Fruit fly (Drosophila melanogaster) whole organism, embryonic: Measurements from ENCODE around the gene srl.

Source experiments
- BtbVII ChIP-seq: fragments of 200-800 bp; sonication (Bioruptor generic); optimal IDR thresholded peaks from 3 replicates; lab custom pipeline; 2017; ENCODE audit warnings: missing biosample characterization, mild to moderate bottlenecking, missing genetic modification characterization
- CG12219 ChIP-seq: fragments of 200-800 bp; sonication (Bioruptor generic); optimal IDR thresholded peaks from 3 replicates; lab custom pipeline; 2018; ENCODE audit warnings: missing biosample characterization, mild to moderate bottlenecking, missing genetic modification characterization
- CG12299 ChIP-seq: fragments of 200-800 bp; sonication (Bioruptor generic); optimal IDR thresholded peaks from 2 replicates; lab custom pipeline; 2018; ENCODE audit warnings: missing biosample characterization, mild to moderate bottlenecking, missing genetic modification characterization
- CG13287 ChIP-seq: fragments of 200-800 bp; sonication (Bioruptor generic); IDR thresholded peaks from 2 replicates; pipeline ENCODE4 v1.3.6; 2022; ENCODE audit warnings: missing biosample characterization, missing genetic modification characterization; ENCODE audit not compliant: partially characterized antibody
- CG15011 ChIP-seq: fragments of 200-800 bp; sonication (Bioruptor generic); optimal IDR thresholded peaks from 3 replicates; lab custom pipeline; 2018; ENCODE audit warnings: missing biosample characterization, mild to moderate bottlenecking, missing genetic modification characterization
- CG15269 ChIP-seq: fragments of 200-800 bp; sonication (Bioruptor generic); optimal IDR thresholded peaks from 2 replicates; lab custom pipeline; 2018; ENCODE audit warnings: missing biosample characterization, mild to moderate bottlenecking, missing genetic modification characterization, moderate library complexity
- CG1602 ChIP-seq: fragments of 200-800 bp; sonication (Bioruptor generic); optimal IDR thresholded peaks from 3 replicates; lab custom pipeline; 2016; ENCODE audit warnings: missing biosample characterization, missing genetic modification characterization
- CG16813 ChIP-seq: fragments of 200-800 bp; sonication (Bioruptor generic); IDR thresholded peaks from 3 replicates; pipeline ENCODE4 v1.3.6; 2022; ENCODE audit warnings: missing biosample characterization, missing genetic modification characterization; ENCODE audit not compliant: partially characterized antibody
- CG17186 ChIP-seq: fragments of 200-800 bp; sonication (Bioruptor generic); optimal IDR thresholded peaks from 3 replicates; lab custom pipeline; 2017; ENCODE audit warnings: missing biosample characterization, missing genetic modification reagents, missing genetic modification characterization
- CG18011 ChIP-seq: fragments of 200-800 bp; sonication (Bioruptor generic); optimal IDR thresholded peaks from 2 replicates; lab custom pipeline; 2017; ENCODE audit warnings: missing biosample characterization, missing genetic modification characterization, mild to moderate bottlenecking, moderate library complexity, missing genotype
- CG30403 ChIP-seq: fragments of 200-800 bp; sonication (Bioruptor generic); optimal IDR thresholded peaks from 3 replicates; lab custom pipeline; 2016; ENCODE audit warnings: missing biosample characterization, missing genetic modification characterization
- CG32532 ChIP-seq: fragments of 200-800 bp; sonication (Bioruptor generic); IDR thresholded peaks from 2 replicates; pipeline ENCODE4 v1.3.6; 2022; ENCODE audit warnings: missing biosample characterization, missing genetic modification characterization
- CG3838 ChIP-seq: fragments of 200-800 bp; sonication (Bioruptor generic); optimal IDR thresholded peaks from 3 replicates; lab custom pipeline; 2016; ENCODE audit warnings: missing biosample characterization, missing genetic modification characterization
- CG4404 ChIP-seq: fragments of 200-800 bp; sonication (Bioruptor generic); IDR thresholded peaks from 2 replicates; pipeline ENCODE4 v1.3.6; 2022; ENCODE audit warnings: missing biosample characterization, missing genetic modification characterization
- CG4617 ChIP-seq: fragments of 200-800 bp; sonication (Bioruptor generic); optimal IDR thresholded peaks from 3 replicates; lab custom pipeline; 2016; ENCODE audit warnings: missing biosample characterization, missing genetic modification characterization, borderline replicate concordance
- CG4854 ChIP-seq: fragments of 200-800 bp; sonication (Bioruptor generic); optimal IDR thresholded peaks from 2 replicates; lab custom pipeline; 2016; ENCODE audit warnings: missing biosample characterization, missing genetic modification characterization, inconsistent platforms
- CG5180 ChIP-seq: fragments of 200-800 bp; sonication (Bioruptor generic); optimal IDR thresholded peaks from 3 replicates; lab custom pipeline; 2017; ENCODE audit warnings: missing biosample characterization, missing genetic modification characterization, mild to moderate bottlenecking, moderate library complexity, missing genetic modification reagents
- CG5245 ChIP-seq: fragments of 200-800 bp; sonication (Bioruptor generic); optimal IDR thresholded peaks from 3 replicates; lab custom pipeline; 2016; ENCODE audit warnings: missing biosample characterization, missing genetic modification characterization
- CG6765 ChIP-seq: fragments of 200-800 bp; sonication (Bioruptor generic); optimal IDR thresholded peaks from 3 replicates; lab custom pipeline; 2017; ENCODE audit warnings: missing biosample characterization, mild to moderate bottlenecking, missing genetic modification characterization
- CG9876 ChIP-seq: fragments of 200-800 bp; sonication (Bioruptor generic); optimal IDR thresholded peaks from 2 replicates; lab custom pipeline; 2016; ENCODE audit warnings: missing biosample characterization, missing genetic modification characterization
- CG9932 ChIP-seq: fragments of 200-800 bp; sonication (Bioruptor generic); IDR thresholded peaks from 2 replicates; pipeline ENCODE4 v1.3.6; 2022; ENCODE audit warnings: missing biosample characterization, missing genetic modification characterization
- CTCF ChIP-seq: fragments of 200-800 bp; sonication (Bioruptor generic); optimal IDR thresholded peaks from 2 replicates; lab custom pipeline; 2017; ENCODE audit warnings: missing biosample characterization, mild to moderate bottlenecking, missing genetic modification characterization, moderate library complexity
- Doc3 ChIP-seq: fragments of 200-800 bp; sonication (Bioruptor generic); IDR thresholded peaks from 3 replicates; pipeline ENCODE4 v1.3.6; 2022; ENCODE audit warnings: missing biosample characterization, missing genetic modification characterization; ENCODE audit not compliant: partially characterized antibody
- Hmr ChIP-seq: fragments of 200-800 bp; sonication (Bioruptor generic); optimal IDR thresholded peaks from 3 replicates; lab custom pipeline; 2017; ENCODE audit warnings: mild to moderate bottlenecking, missing biosample characterization, missing genetic modification reagents, missing genetic modification characterization
- Kr ChIP-seq: fragments of 200-800 bp; sonication (Bioruptor generic); optimal IDR thresholded peaks from 2 replicates; lab custom pipeline; 2017; ENCODE audit warnings: missing biosample characterization, mild to moderate bottlenecking, missing genetic modification characterization
- Pdp1 ChIP-seq, 2 experiments: fragments of 200-800 bp; sonication (Bioruptor generic); optimal IDR thresholded peaks; 3 replicates each; lab custom pipeline; 2016; ENCODE audit warnings: missing biosample characterization in 2 of 2, missing genetic modification characterization in 2 of 2, mild to moderate bottlenecking in 1 of 2, moderate library complexity in 1 of 2
- Poxn ChIP-seq: fragments of 200-800 bp; sonication (Bioruptor generic); IDR thresholded peaks from 2 replicates; pipeline ENCODE4 v1.3.6; 2022; ENCODE audit warnings: missing biosample characterization, missing genetic modification characterization
- Ravus ChIP-seq: fragments of 200-800 bp; sonication (Bioruptor generic); IDR thresholded peaks from 2 replicates; pipeline ENCODE4 v1.3.6; 2022; ENCODE audit warnings: missing biosample characterization, missing genetic modification characterization
- Sin3A ChIP-seq: fragments of >200 bp; optimal IDR thresholded peaks from 2 replicates; lab custom pipeline; 2018
- Tbp ChIP-seq: fragments of >200 bp; optimal IDR thresholded peaks from 2 replicates; lab custom pipeline; 2018; ENCODE audit warnings: missing biosample characterization, missing genetic modification characterization
- Vsx1 ChIP-seq: fragments of 200-800 bp; sonication (Bioruptor generic); optimal IDR thresholded peaks from 2 replicates; lab custom pipeline; 2017; ENCODE audit warnings: missing biosample characterization, mild to moderate bottlenecking, missing genetic modification characterization, missing genetic modification reagents
- abd-A ChIP-seq: fragments of 200-800 bp; sonication (Bioruptor generic); optimal IDR thresholded peaks from 3 replicates; lab custom pipeline; 2019; ENCODE audit warnings: missing biosample characterization, mild to moderate bottlenecking, missing genetic modification characterization, moderate library complexity
- ash1 ChIP-seq: fragments of 200-800 bp; sonication (Bioruptor generic); optimal IDR thresholded peaks from 2 replicates; lab custom pipeline; 2018; ENCODE audit warnings: missing biosample characterization, mild to moderate bottlenecking, missing genetic modification characterization
- ato ChIP-seq: fragments of 200-800 bp; sonication (Bioruptor generic); IDR thresholded peaks from 2 replicates; pipeline ENCODE4 v1.3.6; 2022; ENCODE audit warnings: missing biosample characterization, missing genetic modification characterization; ENCODE audit not compliant: partially characterized antibody
- dan ChIP-seq: fragments of 200-800 bp; sonication (Bioruptor generic); IDR thresholded peaks from 2 replicates; pipeline ENCODE4 v1.3.6; 2022; ENCODE audit warnings: missing biosample characterization, missing genetic modification characterization
- disco-r ChIP-seq: fragments of 200-800 bp; sonication (Bioruptor generic); optimal IDR thresholded peaks from 2 replicates; lab custom pipeline; 2016; ENCODE audit warnings: missing biosample characterization, missing genetic modification characterization
- ewg ChIP-seq: fragments of 200-800 bp; sonication (Bioruptor generic); optimal IDR thresholded peaks from 3 replicates; lab custom pipeline; 2017; ENCODE audit warnings: mild to moderate bottlenecking, missing biosample characterization, missing genetic modification reagents, missing genetic modification characterization
- fd3F ChIP-seq: fragments of 200-800 bp; sonication (Bioruptor generic); optimal IDR thresholded peaks from 2 replicates; lab custom pipeline; 2018; ENCODE audit warnings: missing biosample characterization, mild to moderate bottlenecking, missing genetic modification characterization, moderate library complexity
- gcm ChIP-seq: fragments of 200-800 bp; sonication (Bioruptor generic); optimal IDR thresholded peaks from 2 replicates; lab custom pipeline; 2019; ENCODE audit warnings: missing biosample characterization, mild to moderate bottlenecking, missing genetic modification characterization, moderate library complexity
- gcm2 ChIP-seq: fragments of 200-800 bp; sonication (Bioruptor generic); optimal IDR thresholded peaks from 2 replicates; lab custom pipeline; 2016; ENCODE audit warnings: missing biosample characterization, missing genetic modification characterization
- h ChIP-seq: fragments of >200 bp; optimal IDR thresholded peaks from 2 replicates; lab custom pipeline; 2017
- ind ChIP-seq: fragments of 200-800 bp; sonication (Bioruptor generic); optimal IDR thresholded peaks from 3 replicates; lab custom pipeline; 2016; ENCODE audit warnings: missing biosample characterization, missing genetic modification characterization
- nau ChIP-seq: fragments of 200-800 bp; sonication (Bioruptor generic); optimal IDR thresholded peaks from 3 replicates; lab custom pipeline; 2017; ENCODE audit warnings: missing biosample characterization, mild to moderate bottlenecking, missing genetic modification characterization, missing genetic modification reagents
- nerfin-1 ChIP-seq: fragments of 200-800 bp; sonication (Bioruptor generic); optimal IDR thresholded peaks from 3 replicates; lab custom pipeline; 2019; ENCODE audit warnings: missing biosample characterization, mild to moderate bottlenecking, missing genetic modification characterization, moderate library complexity
- rib ChIP-seq: fragments of 200-800 bp; sonication (Bioruptor generic); IDR thresholded peaks from 2 replicates; pipeline ENCODE4 v1.3.6; 2022; ENCODE audit warnings: missing biosample characterization, missing genetic modification characterization
- slbo ChIP-seq: fragments of 200-800 bp; sonication (Bioruptor generic); IDR thresholded peaks from 2 replicates; pipeline ENCODE4 v1.3.6; 2022; ENCODE audit warnings: missing biosample characterization, missing genetic modification characterization
- tll ChIP-seq, 2 experiments: fragments of 200-800 bp in 1 of 2; fragments of >200 bp in 1 of 2; sonication (Bioruptor generic) in 1 of 2; optimal IDR thresholded peaks; 2 replicates each; lab custom pipeline; 2017 to 2019; ENCODE audit warnings: missing biosample characterization in 2 of 2, missing genetic modification characterization in 2 of 2, mild to moderate bottlenecking in 1 of 2, moderate library complexity in 1 of 2
- tna ChIP-seq: fragments of 200-800 bp; sonication (Bioruptor generic); IDR thresholded peaks from 2 replicates; pipeline ENCODE4 v1.3.6; 2022; ENCODE audit warnings: missing biosample characterization, missing genetic modification characterization; ENCODE audit not compliant: partially characterized antibody
- twi ChIP-seq: fragments of 200-800 bp; optimal IDR thresholded peaks from 2 replicates; lab custom pipeline; 2019; ENCODE audit warnings: missing biosample characterization, mild to moderate bottlenecking, missing genetic modification characterization, moderate library complexity

Gene srl

dm6 chr3R:4433441-4434077 lies 4.4 kb upstream of the srl start, which contains the start of the genes eIF3a and CG1074 (continued):
- TF ChIP-seq BtbVII (GFP tag; lab: Kevin White, UChicago) (peak; percentile 73), CG1602 (no peak), ato (GFP tag; lab: Robert Waterston, UW) (peak; percentile 98), dan (no peak), ind (GFP tag; lab: Kevin White, UChicago) (peak; percentile 16), tll (GFP tag; optimal IDR thresholded peaks at IDR 0.05; lab: Kevin White, UChicago) (peak in 1 of 2 experiments; percentile 68), CG18011 (peak; percentile 69), rib (GFP tag; lab: Robert Waterston, UW) (peak; percentile 80), CG3838 (GFP tag; lab: Kevin White, UChicago) (no peak), CG15269 (no peak), Ravus (GFP tag; lab: Robert Waterston, UW) (no peak), Poxn (GFP tag; lab: Robert Waterston, UW) (no peak), CTCF (GFP tag; lab: Kevin White, UChicago) (peak; percentile 52), gcm2 (GFP tag; lab: Kevin White, UChicago) (peak; percentile 51), CG12299 (tag; lab: Kevin White, UChicago) (peak; percentile 60), ash1 (GFP tag; lab: Kevin White, UChicago) (peak; percentile 78), tna (GFP tag; lab: Robert Waterston, UW) (peak; percentile 94), fd3F (GFP tag; lab: Kevin White, UChicago) (peak; percentile 19), CG4404 (peak; percentile 26; the same call in 1 of the 2 replicates), CG9876 (GFP tag; lab: Kevin White, UChicago) (peak; percentile 36), CG32532 (GFP tag; lab: Robert Waterston, UW) (peak; percentile 80), Vsx1 (GFP tag; lab: Kevin White, UChicago) (no peak), CG30403 (peak; percentile 52), CG13287 (GFP tag; lab: Robert Waterston, UW) (peak; percentile 97), Sin3A (lab: Kevin White, UChicago) (peak; percentile 86), disco-r (GFP tag; lab: Kevin White, UChicago) (peak; percentile 35), Kr (GFP tag; lab: Kevin White, UChicago) (no peak), twi (tag; lab: Kevin White, UChicago) (peak; percentile 62), h (lab: Kevin White, UChicago) (no peak), slbo (GFP tag; lab: Robert Waterston, UW) (peak; percentile 74), CG6765 (peak; percentile 73), CG5245 (GFP tag; lab: Kevin White, UChicago) (peak; percentile 35), CG4854 (GFP tag; lab: Kevin White, UChicago) (peak; percentile 55), ewg (GFP tag; lab: Kevin White, UChicago) (peak; percentile 62), nau (GFP tag; lab: Kevin White, UChicago) (no peak), CG5180 (no peak), CG9932 (GFP tag; lab: Robert Waterston, UW) (peak; percentile 84), CG17186 (GFP tag; lab: Kevin White, UChicago) (peak; percentile 90), CG4617 (GFP tag; lab: Kevin White, UChicago) (peak; percentile 95), Doc3 (peak; percentile 86), abd-A (no peak), CG16813 (GFP tag; lab: Robert Waterston, UW) (peak; percentile 97), Tbp (no peak), Hmr (no peak), Pdp1 (GFP tag; optimal IDR thresholded peaks at IDR 0.05; lab: Kevin White, UChicago) (peak; percentile 63 to 72), CG15011 (GFP tag; lab: Kevin White, UChicago) (no peak), nerfin-1 (peak; percentile 75), gcm (peak; percentile 47), CG12219 (GFP tag; lab: Kevin White, UChicago) (peak; percentile 35)
